Fruit fly (Drosophila melanogaster): ENCODE results near the gene CG42337.

DNA sequence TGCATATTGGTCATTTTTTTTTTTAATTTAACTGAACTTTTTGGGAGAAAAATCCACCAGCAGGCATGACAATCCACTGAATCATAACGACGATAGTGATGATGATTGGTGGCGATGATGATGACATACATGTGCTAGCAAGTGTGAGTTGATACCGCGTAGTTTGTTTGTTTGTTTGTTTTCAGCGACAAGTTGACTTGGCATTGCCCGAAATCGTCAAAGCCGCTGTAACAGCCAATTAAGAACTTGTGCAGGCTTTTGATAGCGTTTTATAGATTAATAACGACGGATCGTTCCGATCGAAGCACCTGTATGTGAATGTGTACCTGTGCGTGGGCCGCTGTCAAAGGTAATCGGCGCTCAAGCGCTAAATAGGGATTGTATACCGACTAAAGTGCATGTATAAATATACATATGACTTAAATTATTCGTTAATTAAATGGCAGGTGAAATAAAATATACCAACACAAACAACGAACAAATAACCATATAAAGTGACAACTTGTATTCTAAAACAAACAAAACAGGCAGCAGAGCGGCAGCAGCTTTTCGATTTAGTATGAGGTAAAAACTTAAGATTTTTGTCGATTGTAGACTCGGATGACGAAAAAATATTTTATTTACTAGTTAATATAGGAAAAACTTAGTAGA, 8.2 kb upstream of the CG42337 start:
- TF ChIP-seq CG3032 (tag; optimal IDR thresholded peaks at IDR 0.05) = no peak
- TF ChIP-seq Smox (GFP tag; optimal IDR thresholded peaks at IDR 0.05) = no peak
- TF ChIP-seq acj6 (GFP tag; optimal IDR thresholded peaks at IDR 0.05) = no peak
- TF ChIP-seq net (GFP tag; optimal IDR thresholded peaks at IDR 0.05) = no peak
- no peak for TF ChIP-seq fd85E (GFP tag; optimal IDR thresholded peaks at IDR 0.05)
